Worm (Caenorhabditis elegans) whole organism, L4 larva: ENCODE data around the gene ZK546.19.

Source experiments
- T20F7.1 ChIP-seq: fragments of 200-800 bp; sonication (Bioruptor generic); optimal IDR thresholded peaks from 2 replicates; lab custom pipeline; 2018; ENCODE audit warnings: mild to moderate bottlenecking, missing genetic modification characterization, missing compliant biosample characterization
- Y105C5A.15 ChIP-seq: fragments of 200-800 bp; sonication (Bioruptor generic); IDR thresholded peaks from 2 replicates; pipeline ENCODE4 v1.3.6; 2022; ENCODE audit warnings: missing genetic modification characterization, missing compliant biosample characterization
- ZK546.5 ChIP-seq, 2 experiments: sonication (generic microtip); optimal IDR thresholded peaks; 2 replicates each; lab custom pipeline; 2017; ENCODE audit warnings: missing biosample characterization in 2 of 2, missing genetic modification characterization in 2 of 2
- aha-1 ChIP-seq: fragments of 150-350 bp; peaks from one replicate; lab custom pipeline; 2014; ENCODE audit warnings: missing biosample characterization, missing genetic modification characterization
- aly-2 ChIP-seq: sonication (generic microtip); optimal IDR thresholded peaks from 2 replicates; lab custom pipeline; 2018; ENCODE audit warnings: missing biosample characterization, missing genetic modification characterization
- ceh-20 ChIP-seq: fragments of 200-800 bp; sonication (Bioruptor generic); IDR thresholded peaks from 2 replicates; pipeline ENCODE4 v1.3.6; 2022; ENCODE audit warnings: missing genetic modification reagents, missing genetic modification characterization, missing compliant biosample characterization
- ceh-28 ChIP-seq: fragments of 150-350 bp; optimal IDR thresholded peaks from 2 replicates; lab custom pipeline; 2014; ENCODE audit warnings: missing biosample characterization, missing genetic modification reagents, missing genetic modification characterization
- daf-16 ChIP-seq, 3 experiments: sonication (generic microtip); optimal IDR thresholded peaks; 2 replicates each; lab custom pipeline; 2016 to 2017; ENCODE audit warnings: missing genetic modification characterization in 3 of 3, missing genetic modification reagents in 3 of 3, mild to moderate bottlenecking in 2 of 3, missing compliant biosample characterization in 2 of 3, missing biosample characterization in 1 of 3, moderate library complexity in 1 of 3
- dmd-6 ChIP-seq: fragments of 200-800 bp; sonication (Bioruptor generic); IDR thresholded peaks from 2 replicates; pipeline ENCODE4 v1.3.6; 2022; ENCODE audit warnings: missing genetic modification reagents, missing genetic modification characterization, missing compliant biosample characterization
- dve-1 ChIP-seq: sonication (generic microtip); optimal IDR thresholded peaks from 2 replicates; lab custom pipeline; 2017; ENCODE audit warnings: antibody characterized with exemption, mild to moderate bottlenecking, missing genetic modification characterization, missing compliant biosample characterization; ENCODE audit not compliant: insufficient read depth
- fkh-10 ChIP-seq: fragments of 150-350 bp; optimal IDR thresholded peaks from 2 replicates; lab custom pipeline; 2014; ENCODE audit warnings: missing biosample characterization, missing genetic modification reagents, missing genetic modification characterization
- gei-8 ChIP-seq: fragments of 200-800 bp; sonication (Bioruptor generic); optimal IDR thresholded peaks from 2 replicates; lab custom pipeline; 2018; ENCODE audit warnings: mild to moderate bottlenecking, missing genetic modification characterization, missing compliant biosample characterization
- hif-1 ChIP-seq, 2 experiments: sonication (generic microtip); optimal IDR thresholded peaks; 2 replicates each; lab custom pipeline; 2016 to 2017; ENCODE audit warnings: missing compliant biosample characterization in 2 of 2, missing genetic modification characterization in 2 of 2, missing genetic modification reagents in 2 of 2, missing genotype in 2 of 2, mild to moderate bottlenecking in 1 of 2
- hlh-11 ChIP-seq: fragments of 200-800 bp; sonication (Bioruptor generic); optimal IDR thresholded peaks from 2 replicates; lab custom pipeline; 2018; ENCODE audit warnings: mild to moderate bottlenecking, missing genetic modification characterization, missing compliant biosample characterization
- hlh-30 ChIP-seq: sonication (generic microtip); optimal IDR thresholded peaks from 2 replicates; lab custom pipeline; 2017; ENCODE audit warnings: antibody characterized with exemption, mild to moderate bottlenecking, missing genetic modification characterization, missing compliant biosample characterization; ENCODE audit not compliant: insufficient read depth
- lin-1 ChIP-seq: fragments of 200-800 bp; sonication (Bioruptor generic); IDR thresholded peaks from 2 replicates; pipeline ENCODE4 v1.3.6; 2022; ENCODE audit warnings: missing genetic modification reagents, missing genetic modification characterization, missing compliant biosample characterization
- lin-29 ChIP-seq: fragments of 200-800 bp; sonication (Bioruptor generic); IDR thresholded peaks from 2 replicates; pipeline ENCODE4 v1.3.6; 2022; ENCODE audit warnings: missing genetic modification reagents, missing genetic modification characterization, missing compliant biosample characterization
- lir-3 ChIP-seq: sonication (generic microtip); optimal IDR thresholded peaks from 2 replicates; lab custom pipeline; 2016; ENCODE audit warnings: mild to moderate bottlenecking, missing genetic modification characterization, missing compliant biosample characterization
- mxl-2 ChIP-seq: fragments of 200-800 bp; sonication (Bioruptor generic); conservative IDR thresholded peaks from 2 replicates; pipeline ENCODE4 v1.3.6; 2022; ENCODE audit warnings: missing genetic modification reagents, missing genetic modification characterization, missing compliant biosample characterization
- mxl-3 ChIP-seq: fragments of 200-800 bp; sonication (Bioruptor generic); optimal IDR thresholded peaks from 2 replicates; lab custom pipeline; 2018; ENCODE audit warnings: mild to moderate bottlenecking, missing genetic modification characterization, missing compliant biosample characterization
- nhr-10 ChIP-seq: fragments of 150-350 bp; optimal IDR thresholded peaks from 2 replicates; lab custom pipeline; 2014; ENCODE audit warnings: missing biosample characterization, missing genetic modification characterization
- nhr-11 ChIP-seq: fragments of 150-350 bp; optimal IDR thresholded peaks from 2 replicates; lab custom pipeline; 2014; ENCODE audit warnings: missing biosample characterization, missing genetic modification characterization
- nhr-28 ChIP-seq: fragments of 150-350 bp; optimal IDR thresholded peaks from 2 replicates; lab custom pipeline; 2014; ENCODE audit warnings: missing biosample characterization, missing genetic modification characterization
- nhr-41 ChIP-seq: fragments of 200-800 bp; sonication (Bioruptor generic); IDR thresholded peaks from 2 replicates; pipeline ENCODE4 v1.3.6; 2022; ENCODE audit warnings: missing genetic modification reagents, missing genetic modification characterization, missing compliant biosample characterization
- nhr-42 ChIP-seq: fragments of 200-800 bp; sonication (Bioruptor generic); IDR thresholded peaks from 2 replicates; pipeline ENCODE4 v1.3.6; 2022; ENCODE audit warnings: missing genetic modification characterization, missing compliant biosample characterization
- nhr-76 ChIP-seq: fragments of 150-350 bp; optimal IDR thresholded peaks from 2 replicates; lab custom pipeline; 2014; ENCODE audit warnings: missing biosample characterization, missing genetic modification characterization
- nhr-77 ChIP-seq: fragments of 150-350 bp; optimal IDR thresholded peaks from 2 replicates; lab custom pipeline; 2014; ENCODE audit warnings: missing biosample characterization, missing genetic modification characterization
- pha-4 ChIP-seq, 2 experiments: fragments of 150-350 bp in 1 of 2; fragments of 200-800 bp in 1 of 2; sonication (Bioruptor generic) in 1 of 2; IDR thresholded peaks in 1 of 2; optimal IDR thresholded peaks in 1 of 2; 2 replicates each; pipeline versions ENCODE4 v1.3.6 to Lab custom; 2014 to 2022; ENCODE audit warnings: missing genetic modification characterization in 2 of 2, missing genetic modification reagents in 2 of 2, missing biosample characterization in 1 of 2, missing compliant biosample characterization in 1 of 2
- pqm-1 ChIP-seq: sonication (generic microtip); optimal IDR thresholded peaks from 2 replicates; lab custom pipeline; 2017; ENCODE audit warnings: missing biosample characterization, missing genetic modification characterization
- rbr-2 ChIP-seq: sonication (generic microtip); optimal IDR thresholded peaks from 2 replicates; lab custom pipeline; 2016; ENCODE audit warnings: missing genotype, missing genetic modification characterization, missing compliant biosample characterization
- sdz-12 ChIP-seq: fragments of 200-800 bp; sonication (Bioruptor generic); optimal IDR thresholded peaks from 2 replicates; lab custom pipeline; 2018; ENCODE audit warnings: mild to moderate bottlenecking, missing genetic modification characterization, missing compliant biosample characterization
- set-16 ChIP-seq: fragments of 200-800 bp; sonication (Bioruptor generic); IDR thresholded peaks from 2 replicates; pipeline ENCODE4 v1.3.6; 2022; ENCODE audit warnings: missing genetic modification reagents, missing genetic modification characterization, missing compliant biosample characterization
- skn-1 ChIP-seq: fragments of 150-350 bp; optimal IDR thresholded peaks from 2 replicates; lab custom pipeline; 2014; ENCODE audit warnings: missing biosample characterization, missing genetic modification characterization
- snpc-4 ChIP-seq: fragments of 150-350 bp; optimal IDR thresholded peaks from 2 replicates; lab custom pipeline; 2014; ENCODE audit warnings: missing biosample characterization, missing genetic modification characterization
- spr-1 ChIP-seq: sonication (generic microtip); optimal IDR thresholded peaks from 2 replicates; lab custom pipeline; 2016; ENCODE audit warnings: mild to moderate bottlenecking, missing genetic modification characterization, missing compliant biosample characterization
- spr-3 ChIP-seq: fragments of 200-800 bp; sonication (Bioruptor generic); optimal IDR thresholded peaks from 2 replicates; lab custom pipeline; 2018; ENCODE audit warnings: mild to moderate bottlenecking, missing genetic modification characterization, missing compliant biosample characterization
- tag-97 ChIP-seq: fragments of 200-800 bp; sonication (Bioruptor generic); IDR thresholded peaks from 2 replicates; pipeline ENCODE4 v1.3.6; 2022; ENCODE audit warnings: missing genetic modification characterization, missing compliant biosample characterization
- unc-39 ChIP-seq: sonication (generic microtip); optimal IDR thresholded peaks from 2 replicates; lab custom pipeline; 2017; ENCODE audit warnings: missing biosample characterization, missing genetic modification characterization
- zfp-2 ChIP-seq: sonication (generic microtip); optimal IDR thresholded peaks from 2 replicates; lab custom pipeline; 2016; ENCODE audit warnings: mild to moderate bottlenecking, missing genetic modification characterization, missing compliant biosample characterization
- zip-11 ChIP-seq: fragments of 200-800 bp; sonication (Bioruptor generic); IDR thresholded peaks from 2 replicates; pipeline ENCODE4 v1.3.6; 2022; ENCODE audit warnings: missing genetic modification characterization, missing compliant biosample characterization
- ztf-11 ChIP-seq: fragments of 150-350 bp; optimal IDR thresholded peaks from 2 replicates; lab custom pipeline; 2014; ENCODE audit warnings: missing biosample characterization, missing genetic modification characterization
- ztf-7 ChIP-seq: fragments of 150-350 bp; optimal IDR thresholded peaks from 2 replicates; lab custom pipeline; 2014; ENCODE audit warnings: missing biosample characterization, missing genetic modification characterization

Gene ZK546.19

ce11 chrII:4942397-4942796 is 871 bp downstream of the ZK546.19 start (continued):
- TF ChIP-seq set-16 (GFP tag; lab: Robert Waterston, UW), result peak; percentile 65
- TF ChIP-seq spr-1, result peak; percentile 59
- TF ChIP-seq dmd-6 (GFP tag; lab: Robert Waterston, UW), result peak; percentile 47
- TF ChIP-seq zfp-2 (tag; lab: Kevin White, UChicago), result no peak
- peak; percentile 42 for TF ChIP-seq rbr-2 (tag; lab: Kevin White, UChicago)
- TF ChIP-seq skn-1 (tag; lab: Kevin White, UChicago), result no peak
- peak; percentile 75 for TF ChIP-seq nhr-42 (GFP tag; lab: Robert Waterston, UW)
- no peak for TF ChIP-seq tag-97 (GFP tag; lab: Robert Waterston, UW)
- TF ChIP-seq nhr-77, result no peak
- no peak for TF ChIP-seq ZK546.5 (tag; optimal IDR thresholded peaks at IDR 0.05; lab: Kevin White, UChicago)
- TF ChIP-seq nhr-41 (GFP tag; lab: Robert Waterston, UW), result 0 out of 2 replicates have a peak, but pooled peaks have one; percentile 30
- peak; percentile 7 for TF ChIP-seq mxl-3 (GFP tag; lab: Kevin White, UChicago)
- peak; percentile 81 for TF ChIP-seq pha-4 (GFP tag; IDR thresholded peaks at IDR 0.05; lab: Robert Waterston, UW)
- TF ChIP-seq pha-4 (tag; optimal IDR thresholded peaks at IDR 0.05; lab: Kevin White, UChicago), result no peak
- TF ChIP-seq daf-16 (GFP tag; optimal IDR thresholded peaks at IDR 0.05; lab: Kevin White, UChicago), result peak; percentile 4 to 31
- TF ChIP-seq daf-16 (tag; optimal IDR thresholded peaks at IDR 0.05; lab: Kevin White, UChicago), result peak; percentile 37
- TF ChIP-seq spr-3 (GFP tag; lab: Kevin White, UChicago), result peak; percentile 36
- TF ChIP-seq lin-29 (GFP tag; lab: Robert Waterston, UW), result no peak
- no peak for TF ChIP-seq snpc-4 (tag; lab: Kevin White, UChicago)
- TF ChIP-seq ceh-20 (GFP tag; lab: Robert Waterston, UW), result no peak
- TF ChIP-seq aha-1, result peak; percentile 51
- TF ChIP-seq lir-3, result no peak
- no peak for TF ChIP-seq nhr-76 (tag; lab: Kevin White, UChicago)
- peak; percentile 6 for TF ChIP-seq nhr-11 (tag; lab: Kevin White, UChicago)

- TF ChIP-seq nhr-77, result peak; percentile 27
- no peak for TF ChIP-seq nhr-10
- TF ChIP-seq T20F7.1 (GFP tag; lab: Kevin White, UChicago), result peak; percentile 12
- no peak for TF ChIP-seq spr-1
- TF ChIP-seq hlh-11, result peak; percentile 82
- TF ChIP-seq mxl-2 (GFP tag; lab: Robert Waterston, UW), result no peak
- TF ChIP-seq daf-16 (GFP tag; optimal IDR thresholded peaks at IDR 0.05; lab: Kevin White, UChicago), result no peak
- peak; percentile 9 for TF ChIP-seq daf-16 (tag; optimal IDR thresholded peaks at IDR 0.05; lab: Kevin White, UChicago)
- peak; percentile 73 for TF ChIP-seq pqm-1 (tag; lab: Kevin White, UChicago)
- TF ChIP-seq nhr-28 (tag; lab: Kevin White, UChicago), result peak; percentile 57
- TF ChIP-seq dmd-6 (GFP tag; lab: Robert Waterston, UW), result peak; percentile 79
- 0 out of 2 replicates have a peak, but pooled peaks have one; percentile 28 for TF ChIP-seq lin-1 (GFP tag; lab: Robert Waterston, UW)
- TF ChIP-seq Y105C5A.15 (GFP tag; lab: Robert Waterston, UW), result no peak
- TF ChIP-seq hlh-30, result peak; percentile 56
- TF ChIP-seq hif-1 (tag; optimal IDR thresholded peaks at IDR 0.05; lab: Kevin White, UChicago), result no peak
- no peak for TF ChIP-seq fkh-10
- TF ChIP-seq rbr-2 (tag; lab: Kevin White, UChicago), result no peak
- TF ChIP-seq tag-97 (GFP tag; lab: Robert Waterston, UW), result no peak
- no peak for TF ChIP-seq zip-11 (GFP tag; lab: Robert Waterston, UW)
- peak; percentile 84 for TF ChIP-seq dve-1 (tag; lab: Kevin White, UChicago)
- TF ChIP-seq ztf-7 (tag; lab: Kevin White, UChicago), result peak; percentile 27
- TF ChIP-seq ceh-28 (tag; lab: Kevin White, UChicago), result no peak
- TF ChIP-seq aly-2 (tag; lab: Kevin White, UChicago), result no peak
- no peak for TF ChIP-seq sdz-12 (GFP tag; lab: Kevin White, UChicago)
- no peak for TF ChIP-seq unc-39 (tag; lab: Kevin White, UChicago)
- TF ChIP-seq gei-8 (GFP tag; lab: Kevin White, UChicago), result no peak
- TF ChIP-seq ztf-11 (tag; lab: Kevin White, UChicago), result no peak
These were observed 1.3 kb downstream of the ZK546.19 start for ce11 chrII:4942829-4943228.
